Worm (Caenorhabditis elegans): ENCODE results near the gene Y53G8AL.1.

The Y53G8AL.1 gene

ce11 chrIII:3232650-3233152 lies at the start of gene Y53G8AL.1:
Gene Y53G8AL.1, plus strand, starts transcription at chrIII:3233102.
- no peak for TF ChIP-seq ztf-4 (tag; optimal IDR thresholded peaks at IDR 0.05)
- no peak for TF ChIP-seq nhr-67 (tag; optimal IDR thresholded peaks at IDR 0.05)
- no peak for TF ChIP-seq snpc-4 (tag; optimal IDR thresholded peaks at IDR 0.05)
- no peak for TF ChIP-seq fkh-2 (tag; optimal IDR thresholded peaks at IDR 0.05)
- TF ChIP-seq tbx-2 (tag; optimal IDR thresholded peaks at IDR 0.05): no peak
- no peak for TF ChIP-seq pqm-1 (tag; optimal IDR thresholded peaks at IDR 0.05)
- no peak for TF ChIP-seq ama-1 (optimal IDR thresholded peaks at IDR 0.05)
- TF ChIP-seq elt-1 (tag; optimal IDR thresholded peaks at IDR 0.05): no peak
- no peak for TF ChIP-seq fkh-10 (GFP tag; optimal IDR thresholded peaks at IDR 0.05)
- no peak for TF ChIP-seq mdl-1 (tag; optimal IDR thresholded peaks at IDR 0.05)
- TF ChIP-seq R02D3.7 (tag; optimal IDR thresholded peaks at IDR 0.05): no peak
- TF ChIP-seq unc-62 (GFP tag; optimal IDR thresholded peaks at IDR 0.05): no peak
- TF ChIP-seq lin-39 (tag; optimal IDR thresholded peaks at IDR 0.05): no peak
- TF ChIP-seq egl-27 (tag; optimal IDR thresholded peaks at IDR 0.05): no peak
- TF ChIP-seq lin-15B (tag; optimal IDR thresholded peaks at IDR 0.05): no peak
- no peak for TF ChIP-seq eor-1 (tag; optimal IDR thresholded peaks at IDR 0.05)

ce11 chrIII:3183377-3183776 lies 49.5 kb upstream of the Y53G8AL.1 start, which contains the start of gene lmtr-5:
Gene lmtr-5, plus strand, starts transcription at chrIII:3183677.
- TF ChIP-seq nhr-67 (tag; optimal IDR thresholded peaks at IDR 0.05) (no peak), daf-12 (tag; optimal IDR thresholded peaks at IDR 0.05) (no peak), fkh-10 (GFP tag; optimal IDR thresholded peaks at IDR 0.05) (no peak), skn-1 (tag; optimal IDR thresholded peaks at IDR 0.05) (no peak), tbx-2 (tag; optimal IDR thresholded peaks at IDR 0.05) (no peak), snpc-4 (tag; optimal IDR thresholded peaks at IDR 0.05) (no peak), jun-1 (tag; optimal IDR thresholded peaks at IDR 0.05) (no peak), elt-2 (tag; optimal IDR thresholded peaks at IDR 0.05) (no peak), nhr-23 (tag; optimal IDR thresholded peaks at IDR 0.05) (no peak), mdl-1 (tag; optimal IDR thresholded peaks at IDR 0.05) (no peak)

ce11 chrIII:3185232-3185631 lies 47.7 kb upstream of the Y53G8AL.1 start:
- no peak for TF ChIP-seq hmg-11 (tag; optimal IDR thresholded peaks at IDR 0.05)
- TF ChIP-seq aly-2 (tag; optimal IDR thresholded peaks at IDR 0.05): no peak
- TF ChIP-seq lin-15B (tag; optimal IDR thresholded peaks at IDR 0.05): no peak
- no peak for TF ChIP-seq ceh-9 (tag; optimal IDR thresholded peaks at IDR 0.05)
- TF ChIP-seq nhr-25 (tag; optimal IDR thresholded peaks at IDR 0.05): no peak
- no peak for TF ChIP-seq ceh-16 (tag; optimal IDR thresholded peaks at IDR 0.05)
- TF ChIP-seq nhr-12 (tag; optimal IDR thresholded peaks at IDR 0.05): no peak
- TF ChIP-seq nhr-28 (tag; optimal IDR thresholded peaks at IDR 0.05): no peak
- no peak for TF ChIP-seq tbx-2 (tag; optimal IDR thresholded peaks at IDR 0.05)
- no peak for TF ChIP-seq nhr-67 (tag; optimal IDR thresholded peaks at IDR 0.05)
- TF ChIP-seq pha-4 (tag; optimal IDR thresholded peaks at IDR 0.05): no peak
- TF ChIP-seq lin-39 (tag; optimal IDR thresholded peaks at IDR 0.05): no peak

ce11 chrIII:3185980-3186379 lies 46.9 kb upstream of the Y53G8AL.1 start, which contains the start of gene mks-1:
Gene mks-1, plus strand, starts transcription at chrIII:3186280.
- TF ChIP-seq ceh-82 (tag; optimal IDR thresholded peaks at IDR 0.05) (no peak), egl-27 (tag; optimal IDR thresholded peaks at IDR 0.05) (no peak), ceh-9 (tag; optimal IDR thresholded peaks at IDR 0.05) (no peak), skn-1 (tag; optimal IDR thresholded peaks at IDR 0.05) (no peak), ceh-16 (tag; optimal IDR thresholded peaks at IDR 0.05) (no peak), nhr-23 (tag; optimal IDR thresholded peaks at IDR 0.05) (no peak)

ce11 chrIII:3188564-3188963 lies 44.3 kb upstream of the Y53G8AL.1 start:
- TF ChIP-seq fkh-10 (GFP tag; optimal IDR thresholded peaks at IDR 0.05) (no peak), pqm-1 (tag; optimal IDR thresholded peaks at IDR 0.05) (no peak), sea-2 (GFP tag; optimal IDR thresholded peaks at IDR 0.05) (no peak), ceh-16 (tag; optimal IDR thresholded peaks at IDR 0.05) (no peak), nfya-1 (tag; optimal IDR thresholded peaks at IDR 0.05; ENCODE audit: insufficient read depth) (no peak), nhr-43 (tag; optimal IDR thresholded peaks at IDR 0.05; ENCODE audit: poor library complexity, severe bottlenecking) (no peak), nhr-28 (tag; optimal IDR thresholded peaks at IDR 0.05) (no peak), ceh-82 (tag; optimal IDR thresholded peaks at IDR 0.05) (no peak), mdl-1 (tag; optimal IDR thresholded peaks at IDR 0.05) (no peak), pha-4 (tag; optimal IDR thresholded peaks at IDR 0.05) (no peak), ceh-28 (tag; optimal IDR thresholded peaks at IDR 0.05) (no peak), eor-1 (tag; optimal IDR thresholded peaks at IDR 0.05) (no peak), nhr-12 (tag; optimal IDR thresholded peaks at IDR 0.05) (no peak), nhr-67 (tag; optimal IDR thresholded peaks at IDR 0.05) (no peak), jun-1 (tag; optimal IDR thresholded peaks at IDR 0.05) (no peak), nhr-11 (tag; optimal IDR thresholded peaks at IDR 0.05) (no peak), nhr-77 (tag; optimal IDR thresholded peaks at IDR 0.05) (no peak)

All from whole organism, L3 larva.